Fruit fly (Drosophila melanogaster): ENCODE data around the gene CG4537.
A peak's percentile ranks its signal among the peaks of the same experiment; 100 is the strongest.

Gene CG4537

dm6 chr2L:9894871-9895364 is 4.2 kb downstream of the CG4537 start, which contains the start of gene Bka (continued):
- TF ChIP-seq dac (GFP tag; optimal IDR thresholded peaks at IDR 0.05) (no peak), Met (GFP tag; optimal IDR thresholded peaks at IDR 0.05) (peak; percentile 57), CG7368 (GFP tag; optimal IDR thresholded peaks at IDR 0.05) (peak; percentile 21), CG11294 (GFP tag; IDR thresholded peaks at IDR 0.05) (no peak), esn (GFP tag; optimal IDR thresholded peaks at IDR 0.05) (peak; percentile 65), CG8119 (GFP tag; IDR thresholded peaks at IDR 0.05) (no peak), lz (GFP tag; optimal IDR thresholded peaks at IDR 0.05) (peak; percentile 38), Ets96B (tag; optimal IDR thresholded peaks at IDR 0.05) (peak; percentile 13), fd59A (GFP tag; optimal IDR thresholded peaks at IDR 0.05) (no peak), Eip93F (GFP tag; optimal IDR thresholded peaks at IDR 0.05) (peak; percentile 23), CG16779 (tag; optimal IDR thresholded peaks at IDR 0.05) (no peak), Ets21C (GFP tag; optimal IDR thresholded peaks at IDR 0.05) (peak; percentile 1), CG32006 (GFP tag; optimal IDR thresholded peaks at IDR 0.05) (no peak), CG6808 (GFP tag; optimal IDR thresholded peaks at IDR 0.05) (peak; percentile 18), CG3919 (GFP tag; optimal IDR thresholded peaks at IDR 0.05) (no peak), fd85E (GFP tag; optimal IDR thresholded peaks at IDR 0.05) (no peak), CG11762 (GFP tag; optimal IDR thresholded peaks at IDR 0.05; ENCODE audit: insufficient read depth) (no peak), CG1621 (tag; optimal IDR thresholded peaks at IDR 0.05) (no peak), CG10631 (GFP tag; optimal IDR thresholded peaks at IDR 0.05) (no peak), Eip78C (GFP tag) (peak; percentile 77), cyc (GFP tag; optimal IDR thresholded peaks at IDR 0.05) (no peak), Eip75B (GFP tag; optimal IDR thresholded peaks at IDR 0.05) (peak; percentile 38), Sox15 (GFP tag; optimal IDR thresholded peaks at IDR 0.05) (no peak), CG3032 (tag; optimal IDR thresholded peaks at IDR 0.05) (peak; percentile 39), CG6163 (GFP tag; IDR thresholded peaks at IDR 0.05) (no peak), CG9139 (GFP tag; optimal IDR thresholded peaks at IDR 0.05) (no peak), Blimp-1 (GFP tag; optimal IDR thresholded peaks at IDR 0.05) (peak; percentile 15)

- TF ChIP-seq achi (GFP tag; optimal IDR thresholded peaks at IDR 0.05), result no peak
- no peak for TF ChIP-seq fd85E (GFP tag; optimal IDR thresholded peaks at IDR 0.05)
- no peak for TF ChIP-seq salr (GFP tag; optimal IDR thresholded peaks at IDR 0.05)
- TF ChIP-seq CG9139 (GFP tag; optimal IDR thresholded peaks at IDR 0.05), result no peak
- TF ChIP-seq CG10631 (GFP tag; optimal IDR thresholded peaks at IDR 0.05), result no peak
- peak; percentile 24 for TF ChIP-seq CG31627 (GFP tag; optimal IDR thresholded peaks at IDR 0.05)
- no peak for TF ChIP-seq CG11762 (GFP tag; optimal IDR thresholded peaks at IDR 0.05; ENCODE audit: insufficient read depth)
- peak; percentile 36 for TF ChIP-seq Smox (GFP tag; optimal IDR thresholded peaks at IDR 0.05)
- no peak for TF ChIP-seq CG15336 (GFP tag; IDR thresholded peaks at IDR 0.05)
- TF ChIP-seq Gug (GFP tag; IDR thresholded peaks at IDR 0.05), result no peak
- TF ChIP-seq OdsH (GFP tag; optimal IDR thresholded peaks at IDR 0.05), result peak; percentile 28
- TF ChIP-seq Eip93F (GFP tag; optimal IDR thresholded peaks at IDR 0.05), result no peak
- peak; percentile 1 for TF ChIP-seq CG3032 (tag; optimal IDR thresholded peaks at IDR 0.05)
- peak; percentile 45 for TF ChIP-seq CG6808 (GFP tag; optimal IDR thresholded peaks at IDR 0.05)
- TF ChIP-seq CG6276 (GFP tag; optimal IDR thresholded peaks at IDR 0.05), result no peak
- TF ChIP-seq CG6792 (GFP tag; optimal IDR thresholded peaks at IDR 0.05), result no peak
- peak; percentile 36 for TF ChIP-seq CG34406 (GFP tag; optimal IDR thresholded peaks at IDR 0.05)
- no peak for TF ChIP-seq Met (GFP tag; optimal IDR thresholded peaks at IDR 0.05)
- TF ChIP-seq topi (GFP tag; optimal IDR thresholded peaks at IDR 0.05), result peak; percentile 39
- no peak for TF ChIP-seq CG11902 (GFP tag; optimal IDR thresholded peaks at IDR 0.05)
- no peak for TF ChIP-seq CG8319 (GFP tag; optimal IDR thresholded peaks at IDR 0.05)
- TF ChIP-seq Hr4 (GFP tag; optimal IDR thresholded peaks at IDR 0.05), result no peak
- TF ChIP-seq ss (GFP tag; optimal IDR thresholded peaks at IDR 0.05), result peak; percentile 32 to 39
- no peak for TF ChIP-seq CG8632 (GFP tag; optimal IDR thresholded peaks at IDR 0.05)
- TF ChIP-seq CG8119 (GFP tag; IDR thresholded peaks at IDR 0.05), result no peak; the same call in 2 of the 3 replicates
- no peak for TF ChIP-seq Hr38 (GFP tag; optimal IDR thresholded peaks at IDR 0.05)
- TF ChIP-seq esn (GFP tag; optimal IDR thresholded peaks at IDR 0.05), result peak; percentile 71
- TF ChIP-seq Sox14 (GFP tag; optimal IDR thresholded peaks at IDR 0.05), result peak; percentile 70
- no peak for TF ChIP-seq CG11294 (GFP tag; IDR thresholded peaks at IDR 0.05)
- TF ChIP-seq lz (GFP tag; optimal IDR thresholded peaks at IDR 0.05), result no peak
- TF ChIP-seq CG10669 (GFP tag; optimal IDR thresholded peaks at IDR 0.05), result no peak
- TF ChIP-seq CG1621 (tag; optimal IDR thresholded peaks at IDR 0.05), result peak; percentile 28
- TF ChIP-seq fd59A (GFP tag; optimal IDR thresholded peaks at IDR 0.05), result no peak
- no peak for TF ChIP-seq spab (GFP tag; optimal IDR thresholded peaks at IDR 0.05)
- peak; percentile 73 for TF ChIP-seq CG6854 (GFP tag; optimal IDR thresholded peaks at IDR 0.05)
- no peak for TF ChIP-seq svp (GFP tag)
These were observed 6.6 kb downstream of the CG4537 start, which contains the start of gene RpS2 for dm6 chr2L:9897296-9897695. Gene RpS2, minus strand, starts transcription at chr2L:9897552.
